Worm (Caenorhabditis elegans): ENCODE results near the gene ssp-32.

ssp-32 gene

DNA sequence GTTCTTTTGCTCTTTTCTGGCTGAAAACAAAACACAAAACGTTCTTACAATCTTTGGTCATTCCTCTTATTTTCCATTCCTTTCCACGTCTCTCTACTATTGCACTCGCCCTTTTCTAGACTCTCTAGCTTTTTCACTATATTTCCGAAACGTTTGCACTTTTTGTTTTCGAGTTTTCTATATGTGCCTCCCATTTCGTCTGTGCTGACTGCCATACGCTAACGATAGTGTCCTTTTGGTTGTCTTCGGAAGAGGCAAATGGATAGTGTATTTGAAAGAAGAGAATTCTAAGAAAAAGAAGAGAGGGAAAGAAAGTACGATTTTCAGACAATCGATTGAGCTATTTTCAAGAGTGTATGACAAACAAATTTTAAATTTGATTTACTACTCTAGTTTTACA is 22.4 kb upstream of the ssp-32 start:
- TF ChIP-seq zag-1 (tag; optimal IDR thresholded peaks at IDR 0.05) (peak; percentile 57), alr-1 (tag; optimal IDR thresholded peaks at IDR 0.05) (no peak), mab-5 (tag; optimal IDR thresholded peaks at IDR 0.05) (no peak), fos-1 (tag; optimal IDR thresholded peaks at IDR 0.05) (peak; percentile 81), unc-62 (GFP tag; optimal IDR thresholded peaks at IDR 0.05) (no peak), elt-1 (tag; optimal IDR thresholded peaks at IDR 0.05) (no peak), Y55F3AM.14 (GFP tag; optimal IDR thresholded peaks at IDR 0.05) (no peak), skn-1 (tag; optimal IDR thresholded peaks at IDR 0.05) (peak; percentile 32), ztf-1 (GFP tag; conservative IDR thresholded peaks at IDR 0.05) (no peak), sma-3 (GFP tag; optimal IDR thresholded peaks at IDR 0.05) (no peak), unc-39 (tag; optimal IDR thresholded peaks at IDR 0.05) (no peak), ztf-11 (tag; optimal IDR thresholded peaks at IDR 0.05) (no peak), lin-39 (tag; optimal IDR thresholded peaks at IDR 0.05) (no peak), dmd-4 (tag; optimal IDR thresholded peaks at IDR 0.05) (no peak), lsy-2 (tag; optimal IDR thresholded peaks at IDR 0.05) (peak in 1 of 2 experiments; percentile 34), unc-55 (GFP tag; optimal IDR thresholded peaks at IDR 0.05) (peak; percentile 9), C34F6.9 (tag; optimal IDR thresholded peaks at IDR 0.05) (peak; percentile 35), nhr-6 (tag; optimal IDR thresholded peaks at IDR 0.05) (no peak), sma-9 (GFP tag; optimal IDR thresholded peaks at IDR 0.05) (peak; percentile 70), sma-9 (tag; optimal IDR thresholded peaks at IDR 0.05) (no peak), peb-1 (tag; optimal IDR thresholded peaks at IDR 0.05) (no peak), F13H6.1 (tag; optimal IDR thresholded peaks at IDR 0.05) (peak; percentile 36), nhr-129 (tag; optimal IDR thresholded peaks at IDR 0.05) (peak; percentile 47), sem-4 (tag; optimal IDR thresholded peaks at IDR 0.05) (no peak), aly-2 (tag; optimal IDR thresholded peaks at IDR 0.05) (no peak), crh-2 (tag; optimal IDR thresholded peaks at IDR 0.05) (peak; percentile 78)

- TF ChIP-seq nhr-6 (tag; optimal IDR thresholded peaks at IDR 0.05) = peak; percentile 54
- no peak for TF ChIP-seq mbf-1 (tag; optimal IDR thresholded peaks at IDR 0.05)
- no peak for TF ChIP-seq sem-4 (tag; optimal IDR thresholded peaks at IDR 0.05)
- peak; percentile 90 for TF ChIP-seq crh-2 (tag; optimal IDR thresholded peaks at IDR 0.05)
- no peak for TF ChIP-seq peb-1 (tag; optimal IDR thresholded peaks at IDR 0.05)
- TF ChIP-seq ztf-4 (tag; optimal IDR thresholded peaks at IDR 0.05) = no peak
- TF ChIP-seq nhr-11 (tag; optimal IDR thresholded peaks at IDR 0.05) = no peak
- TF ChIP-seq nhr-237 (tag; optimal IDR thresholded peaks at IDR 0.05) = no peak
- no peak for TF ChIP-seq aly-2 (tag; optimal IDR thresholded peaks at IDR 0.05)
- no peak for TF ChIP-seq Y55F3AM.14 (GFP tag; optimal IDR thresholded peaks at IDR 0.05)
- TF ChIP-seq C34F6.9 (tag; optimal IDR thresholded peaks at IDR 0.05) = peak; percentile 61
- no peak for TF ChIP-seq nhr-23 (tag; optimal IDR thresholded peaks at IDR 0.05)
- no peak for TF ChIP-seq ztf-11 (tag; optimal IDR thresholded peaks at IDR 0.05)
- peak; percentile 10 for TF ChIP-seq sma-3 (GFP tag; optimal IDR thresholded peaks at IDR 0.05)
- peak; percentile 68 for TF ChIP-seq sma-9 (GFP tag; optimal IDR thresholded peaks at IDR 0.05)
- no peak for TF ChIP-seq sma-9 (tag; optimal IDR thresholded peaks at IDR 0.05)
- TF ChIP-seq nhr-129 (tag; optimal IDR thresholded peaks at IDR 0.05) = peak; percentile 78
- no peak for TF ChIP-seq skn-1 (tag; optimal IDR thresholded peaks at IDR 0.05)
- TF ChIP-seq dmd-4 (tag; optimal IDR thresholded peaks at IDR 0.05) = no peak
- TF ChIP-seq lsy-2 (tag; optimal IDR thresholded peaks at IDR 0.05) = peak in 1 of 2 experiments; percentile 56
- no peak for TF ChIP-seq lin-39 (tag; optimal IDR thresholded peaks at IDR 0.05)
- no peak for TF ChIP-seq elt-1 (tag; optimal IDR thresholded peaks at IDR 0.05)
- no peak for TF ChIP-seq nhr-77 (tag; optimal IDR thresholded peaks at IDR 0.05)
- peak; percentile 36 for TF ChIP-seq ama-1 (optimal IDR thresholded peaks at IDR 0.05)
- TF ChIP-seq mab-5 (tag; optimal IDR thresholded peaks at IDR 0.05) = no peak
- no peak for TF ChIP-seq R02D3.7 (tag; optimal IDR thresholded peaks at IDR 0.05)
- peak; percentile 14 for TF ChIP-seq blmp-1 (tag; optimal IDR thresholded peaks at IDR 0.05; ENCODE audit: insufficient read depth)
- TF ChIP-seq elt-3 (tag; optimal IDR thresholded peaks at IDR 0.05) = no peak
- TF ChIP-seq F13H6.1 (tag; optimal IDR thresholded peaks at IDR 0.05) = peak; percentile 73
- TF ChIP-seq ceh-82 (tag; optimal IDR thresholded peaks at IDR 0.05) = no peak
- TF ChIP-seq nhr-21 (tag; optimal IDR thresholded peaks at IDR 0.05) = peak; percentile 39
- TF ChIP-seq ceh-16 (tag; optimal IDR thresholded peaks at IDR 0.05) = peak; percentile 61
- no peak for TF ChIP-seq snpc-4 (tag; optimal IDR thresholded peaks at IDR 0.05)
- peak; percentile 53 for TF ChIP-seq egl-27 (tag; optimal IDR thresholded peaks at IDR 0.05)
- TF ChIP-seq nhr-10 (tag; optimal IDR thresholded peaks at IDR 0.05) = no peak
- TF ChIP-seq lin-11 (tag; optimal IDR thresholded peaks at IDR 0.05) = no peak
- peak in 1 of 2 experiments; percentile 23 for TF ChIP-seq mdl-1 (tag; optimal IDR thresholded peaks at IDR 0.05)
- TF ChIP-seq fos-1 (tag; optimal IDR thresholded peaks at IDR 0.05) = peak; percentile 64
- TF ChIP-seq alr-1 (tag; optimal IDR thresholded peaks at IDR 0.05) = no peak
- TF ChIP-seq nhr-12 (tag; optimal IDR thresholded peaks at IDR 0.05) = no peak
- TF ChIP-seq lin-13 (GFP tag; optimal IDR thresholded peaks at IDR 0.05) = peak; percentile 28
- no peak for TF ChIP-seq ZK546.5 (tag; optimal IDR thresholded peaks at IDR 0.05)
- TF ChIP-seq unc-62 (GFP tag; optimal IDR thresholded peaks at IDR 0.05) = no peak
- no peak for TF ChIP-seq zag-1 (tag; optimal IDR thresholded peaks at IDR 0.05)
- TF ChIP-seq ztf-1 (GFP tag; conservative IDR thresholded peaks at IDR 0.05) = no peak
- TF ChIP-seq nhr-25 (tag; optimal IDR thresholded peaks at IDR 0.05) = peak; percentile 25
- TF ChIP-seq gmeb-1 (tag; optimal IDR thresholded peaks at IDR 0.05) = peak; percentile 11
- no peak for TF ChIP-seq unc-39 (tag; optimal IDR thresholded peaks at IDR 0.05)
- peak; percentile 69 for TF ChIP-seq unc-55 (GFP tag; optimal IDR thresholded peaks at IDR 0.05)
Measured at ce11 chrIV:9873837-9874236, 21.4 kb upstream of the ssp-32 start.
